Worm (Caenorhabditis elegans) whole organism, L4 larva: ENCODE results near the gene Y54G2A.44.

Source experiments
- D1046.2 ChIP-seq: fragments of 200-800 bp; sonication (Bioruptor generic); IDR thresholded peaks from 2 replicates; pipeline ENCODE4 v1.3.6; 2022; ENCODE audit warnings: missing genetic modification characterization, missing compliant biosample characterization
- F26F4.8 ChIP-seq: fragments of 200-800 bp; sonication (Bioruptor generic); conservative IDR thresholded peaks from 2 replicates; pipeline ENCODE4 v1.3.6; 2022; ENCODE audit warnings: missing genetic modification characterization, missing compliant biosample characterization
- F44E2.7 ChIP-seq: fragments of 200-800 bp; sonication (Bioruptor generic); IDR thresholded peaks from 2 replicates; pipeline ENCODE4 v2.1.2; 2022; ENCODE audit warnings: missing genetic modification characterization, missing compliant biosample characterization
- F49E8.2 ChIP-seq: sonication (generic microtip); optimal IDR thresholded peaks from 2 replicates; lab custom pipeline; 2016; ENCODE audit warnings: missing compliant biosample characterization, mild to moderate bottlenecking, missing genetic modification characterization, borderline replicate concordance
- Y48G9A.11 ChIP-seq: fragments of 200-800 bp; sonication (Bioruptor generic); IDR thresholded peaks from 2 replicates; pipeline ENCODE4 v1.3.6; 2022; ENCODE audit warnings: missing genetic modification reagents, missing genetic modification characterization, missing compliant biosample characterization
- Y75B8A.6 ChIP-seq: fragments of 200-800 bp; sonication (Bioruptor generic); IDR thresholded peaks from 2 replicates; pipeline ENCODE4 v1.3.6; 2022; ENCODE audit warnings: missing genetic modification reagents, missing genetic modification characterization, missing compliant biosample characterization
- aha-1 ChIP-seq: fragments of 150-350 bp; peaks from one replicate; lab custom pipeline; 2014; ENCODE audit warnings: missing biosample characterization, missing genetic modification characterization
- aly-2 ChIP-seq: sonication (generic microtip); optimal IDR thresholded peaks from 2 replicates; lab custom pipeline; 2018; ENCODE audit warnings: missing biosample characterization, missing genetic modification characterization
- arid-1 ChIP-seq: fragments of 200-800 bp; sonication (Bioruptor generic); conservative IDR thresholded peaks from 2 replicates; pipeline ENCODE4 v1.3.6; 2022; ENCODE audit warnings: missing genetic modification reagents, missing genetic modification characterization, missing compliant biosample characterization
- ceh-20 ChIP-seq: fragments of 200-800 bp; sonication (Bioruptor generic); IDR thresholded peaks from 2 replicates; pipeline ENCODE4 v1.3.6; 2022; ENCODE audit warnings: missing genetic modification reagents, missing genetic modification characterization, missing compliant biosample characterization
- ceh-44 ChIP-seq: fragments of 200-800 bp; sonication (Bioruptor generic); IDR thresholded peaks from 2 replicates; pipeline ENCODE4 v1.3.6; 2022; ENCODE audit warnings: missing genetic modification reagents, missing genetic modification characterization, missing compliant biosample characterization
- ceh-82 ChIP-seq: sonication (generic microtip); optimal IDR thresholded peaks from 2 replicates; lab custom pipeline; 2017; ENCODE audit warnings: missing biosample characterization, missing genetic modification characterization
- cey-2 ChIP-seq: sonication (generic microtip); optimal IDR thresholded peaks from 3 replicates; lab custom pipeline; 2017; ENCODE audit warnings: missing genetic modification characterization, mild to moderate bottlenecking, missing compliant biosample characterization, antibody characterized with exemption, borderline replicate concordance; ENCODE audit not compliant: insufficient read depth
- daf-16 ChIP-seq, 3 experiments: sonication (generic microtip); optimal IDR thresholded peaks; 2 replicates each; lab custom pipeline; 2016 to 2017; ENCODE audit warnings: missing genetic modification characterization in 3 of 3, missing genetic modification reagents in 3 of 3, mild to moderate bottlenecking in 2 of 3, missing compliant biosample characterization in 2 of 3, missing biosample characterization in 1 of 3, moderate library complexity in 1 of 3
- dmd-6 ChIP-seq: fragments of 200-800 bp; sonication (Bioruptor generic); IDR thresholded peaks from 2 replicates; pipeline ENCODE4 v1.3.6; 2022; ENCODE audit warnings: missing genetic modification reagents, missing genetic modification characterization, missing compliant biosample characterization
- dmd-8 ChIP-seq: fragments of 200-800 bp; sonication (Bioruptor generic); IDR thresholded peaks from 2 replicates; pipeline ENCODE4 v1.3.6; 2022; ENCODE audit warnings: missing genetic modification characterization, missing compliant biosample characterization
- dmd-9 ChIP-seq: fragments of 200-800 bp; sonication (Bioruptor generic); IDR thresholded peaks from 2 replicates; pipeline ENCODE4 v1.3.6; 2022; ENCODE audit warnings: missing genetic modification reagents, missing genetic modification characterization, missing compliant biosample characterization
- dpl-1 ChIP-seq: fragments of 150-350 bp; optimal IDR thresholded peaks from 2 replicates; lab custom pipeline; 2014; ENCODE audit warnings: missing biosample characterization, missing genetic modification reagents, missing genetic modification characterization
- duxl-1 ChIP-seq: sonication (generic microtip); optimal IDR thresholded peaks from 2 replicates; lab custom pipeline; 2016; ENCODE audit warnings: mild to moderate bottlenecking, missing genetic modification characterization, moderate library complexity, missing compliant biosample characterization; ENCODE audit not compliant: poor library complexity
- dve-1 ChIP-seq: sonication (generic microtip); optimal IDR thresholded peaks from 2 replicates; lab custom pipeline; 2017; ENCODE audit warnings: antibody characterized with exemption, mild to moderate bottlenecking, missing genetic modification characterization, missing compliant biosample characterization; ENCODE audit not compliant: insufficient read depth
- egl-27 ChIP-seq: sonication (generic microtip); optimal IDR thresholded peaks from 3 replicates; lab custom pipeline; 2017; ENCODE audit warnings: missing biosample characterization, missing genetic modification reagents, missing genetic modification characterization
- egl-43 ChIP-seq: fragments of 200-800 bp; sonication (Bioruptor generic); IDR thresholded peaks from 2 replicates; pipeline ENCODE4 v1.3.6; 2022; ENCODE audit warnings: missing genetic modification reagents, missing genetic modification characterization, missing compliant biosample characterization
- jun-1 ChIP-seq: fragments of 150-350 bp; optimal IDR thresholded peaks from 2 replicates; lab custom pipeline; 2014; ENCODE audit warnings: missing biosample characterization, missing genetic modification reagents, missing genetic modification characterization
- lin-13 ChIP-seq: fragments of 150-350 bp; optimal IDR thresholded peaks from 2 replicates; lab custom pipeline; 2014; ENCODE audit warnings: missing biosample characterization, missing genetic modification reagents, missing genetic modification characterization
- lin-38 ChIP-seq: fragments of 200-800 bp; sonication (Bioruptor generic); IDR thresholded peaks from 2 replicates; pipeline ENCODE4 v1.3.6; 2022; ENCODE audit warnings: missing genetic modification reagents, missing genetic modification characterization, missing compliant biosample characterization
- lin-39 ChIP-seq: fragments of 150-350 bp; optimal IDR thresholded peaks from 2 replicates; lab custom pipeline; 2014; ENCODE audit warnings: missing biosample characterization, missing genetic modification reagents, missing genetic modification characterization
- lsy-2 ChIP-seq, 2 experiments: fragments of 150-350 bp in 1 of 2; sonication (generic microtip) in 1 of 2; optimal IDR thresholded peaks; 2 replicates each; lab custom pipeline; 2014 to 2017; ENCODE audit warnings: missing biosample characterization in 2 of 2, missing genetic modification characterization in 2 of 2
- madf-5 ChIP-seq, 2 experiments: fragments of 200-800 bp; sonication (Bioruptor generic); IDR thresholded peaks; 2 replicates each; pipeline ENCODE4 v1.3.6; 2022; ENCODE audit warnings: missing compliant biosample characterization in 2 of 2, missing genetic modification characterization in 2 of 2
- mdt-29 ChIP-seq: fragments of 200-800 bp; sonication (Bioruptor generic); IDR thresholded peaks from 2 replicates; pipeline ENCODE4 v1.3.6; 2022; ENCODE audit warnings: missing genetic modification reagents, missing genetic modification characterization, missing compliant biosample characterization
- mep-1 ChIP-seq: fragments of 150-350 bp; sonication (generic microtip); optimal IDR thresholded peaks from 3 replicates; lab custom pipeline; 2014; ENCODE audit warnings: missing biosample characterization, missing genetic modification characterization
- mes-2 ChIP-seq: sonication (generic microtip); optimal IDR thresholded peaks from 2 replicates; lab custom pipeline; 2016; ENCODE audit warnings: missing genotype, mild to moderate bottlenecking, missing genetic modification characterization, missing compliant biosample characterization; ENCODE audit not compliant: poor library complexity, severe bottlenecking
- mxl-3 ChIP-seq: fragments of 200-800 bp; sonication (Bioruptor generic); optimal IDR thresholded peaks from 2 replicates; lab custom pipeline; 2018; ENCODE audit warnings: mild to moderate bottlenecking, missing genetic modification characterization, missing compliant biosample characterization
- nhr-11 ChIP-seq: fragments of 150-350 bp; optimal IDR thresholded peaks from 2 replicates; lab custom pipeline; 2014; ENCODE audit warnings: missing biosample characterization, missing genetic modification characterization
- nhr-76 ChIP-seq: fragments of 150-350 bp; optimal IDR thresholded peaks from 2 replicates; lab custom pipeline; 2014; ENCODE audit warnings: missing biosample characterization, missing genetic modification characterization
- pha-4 ChIP-seq, 2 experiments: fragments of 150-350 bp in 1 of 2; fragments of 200-800 bp in 1 of 2; sonication (Bioruptor generic) in 1 of 2; IDR thresholded peaks in 1 of 2; optimal IDR thresholded peaks in 1 of 2; 2 replicates each; pipeline versions ENCODE4 v1.3.6 to Lab custom; 2014 to 2022; ENCODE audit warnings: missing genetic modification characterization in 2 of 2, missing genetic modification reagents in 2 of 2, missing biosample characterization in 1 of 2, missing compliant biosample characterization in 1 of 2
- php-3 ChIP-seq: fragments of 200-800 bp; sonication (Bioruptor generic); IDR thresholded peaks from 2 replicates; pipeline ENCODE4 v1.3.6; 2022; ENCODE audit warnings: missing genetic modification reagents, missing genetic modification characterization, missing compliant biosample characterization
- saeg-2 ChIP-seq: fragments of 200-800 bp; sonication (Bioruptor generic); IDR thresholded peaks from 2 replicates; pipeline ENCODE4 v1.3.6; 2022; ENCODE audit warnings: missing genetic modification reagents, missing genetic modification characterization, missing compliant biosample characterization
- snpc-4 ChIP-seq: fragments of 150-350 bp; optimal IDR thresholded peaks from 2 replicates; lab custom pipeline; 2014; ENCODE audit warnings: missing biosample characterization, missing genetic modification characterization
- spr-1 ChIP-seq: sonication (generic microtip); optimal IDR thresholded peaks from 2 replicates; lab custom pipeline; 2016; ENCODE audit warnings: mild to moderate bottlenecking, missing genetic modification characterization, missing compliant biosample characterization
- tag-97 ChIP-seq: fragments of 200-800 bp; sonication (Bioruptor generic); IDR thresholded peaks from 2 replicates; pipeline ENCODE4 v1.3.6; 2022; ENCODE audit warnings: missing genetic modification characterization, missing compliant biosample characterization
- unc-39 ChIP-seq: sonication (generic microtip); optimal IDR thresholded peaks from 2 replicates; lab custom pipeline; 2017; ENCODE audit warnings: missing biosample characterization, missing genetic modification characterization
- zfp-3 ChIP-seq: fragments of 200-800 bp; sonication (Bioruptor generic); conservative IDR thresholded peaks from 2 replicates; pipeline ENCODE4 v1.3.6; 2022; ENCODE audit warnings: missing genetic modification reagents, missing genetic modification characterization, missing compliant biosample characterization
- zip-11 ChIP-seq: fragments of 200-800 bp; sonication (Bioruptor generic); IDR thresholded peaks from 2 replicates; pipeline ENCODE4 v1.3.6; 2022; ENCODE audit warnings: missing genetic modification characterization, missing compliant biosample characterization
- zip-2 ChIP-seq: fragments of 150-350 bp; optimal IDR thresholded peaks from 2 replicates; lab custom pipeline; 2014; ENCODE audit warnings: missing biosample characterization, missing genetic modification characterization
- ztf-11 ChIP-seq: fragments of 150-350 bp; optimal IDR thresholded peaks from 2 replicates; lab custom pipeline; 2014; ENCODE audit warnings: missing biosample characterization, missing genetic modification characterization
- ztf-7 ChIP-seq: fragments of 150-350 bp; optimal IDR thresholded peaks from 2 replicates; lab custom pipeline; 2014; ENCODE audit warnings: missing biosample characterization, missing genetic modification characterization

Gene Y54G2A.44

DNA sequence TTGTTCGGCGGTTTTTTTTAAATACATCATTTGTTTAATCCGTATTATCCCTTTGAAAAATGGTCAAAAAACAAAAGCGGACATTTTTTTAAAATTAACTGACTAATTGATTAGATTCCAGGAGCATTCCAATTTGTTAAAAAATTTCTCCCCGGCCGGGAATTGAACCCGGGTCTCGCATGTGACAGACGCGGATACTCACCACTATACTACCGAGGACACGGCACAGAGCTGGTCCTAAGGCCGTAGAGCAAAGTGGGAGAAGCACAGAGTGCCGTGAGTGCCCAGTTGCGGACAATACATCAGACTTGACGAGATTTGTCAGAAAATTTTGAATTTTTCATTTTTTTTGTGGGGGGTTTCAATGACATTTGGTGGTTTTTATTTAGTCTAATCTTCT is 654 bp upstream of the Y54G2A.44 start (continued):
- peak; percentile 36; the same call in 1 of the 2 replicates for TF ChIP-seq dmd-6 (GFP tag; lab: Robert Waterston, UW)
- no peak for TF ChIP-seq egl-27
- TF ChIP-seq lsy-2 (tag; optimal IDR thresholded peaks at IDR 0.05; lab: Kevin White, UChicago), result peak in 1 of 2 experiments; percentile 24
- TF ChIP-seq ztf-7 (tag; lab: Kevin White, UChicago), result no peak
- peak; percentile 61; the same call in 1 of the 2 replicates for TF ChIP-seq saeg-2 (GFP tag; lab: Robert Waterston, UW)
- TF ChIP-seq php-3 (GFP tag; lab: Robert Waterston, UW), result 0 out of 2 replicates have a peak, but pooled peaks have one; percentile 38
- TF ChIP-seq madf-5 (GFP tag; IDR thresholded peaks at IDR 0.05; lab: Robert Waterston, UW), result peak in 1 of 2 experiments; percentile 46; a peak in 1 of 4 replicates
- TF ChIP-seq snpc-4, result no peak
- peak; percentile 61 for TF ChIP-seq mes-2
- TF ChIP-seq ceh-82 (tag; lab: Kevin White, UChicago), result no peak
- TF ChIP-seq egl-43 (GFP tag; lab: Robert Waterston, UW), result peak; percentile 91
- no peak for TF ChIP-seq cey-2 (tag; lab: Kevin White, UChicago)
- peak; percentile 17 for TF ChIP-seq mxl-3 (GFP tag; lab: Kevin White, UChicago)
- peak; percentile 55 for TF ChIP-seq mep-1
- TF ChIP-seq nhr-76 (tag; lab: Kevin White, UChicago), result no peak
- TF ChIP-seq nhr-11, result no peak
- peak; percentile 22 for TF ChIP-seq dpl-1 (GFP tag; lab: Kevin White, UChicago)
- peak; percentile 26 for TF ChIP-seq spr-1
- TF ChIP-seq Y75B8A.6 (GFP tag; lab: Robert Waterston, UW), result peak; percentile 41; the same call in 1 of the 2 replicates
- TF ChIP-seq pha-4 (GFP tag; IDR thresholded peaks at IDR 0.05; lab: Robert Waterston, UW), result peak; percentile 75
- TF ChIP-seq pha-4 (tag; optimal IDR thresholded peaks at IDR 0.05; lab: Kevin White, UChicago), result no peak
- no peak for TF ChIP-seq ztf-11
- TF ChIP-seq unc-39 (tag; lab: Kevin White, UChicago), result no peak
- peak; percentile 81 for TF ChIP-seq aha-1
- 0 out of 2 replicates have a peak, but pooled peaks have one; percentile 23 for TF ChIP-seq dmd-9 (GFP tag; lab: Robert Waterston, UW)
- TF ChIP-seq dve-1 (tag; lab: Kevin White, UChicago), result peak; percentile 66
- peak; percentile 75 for TF ChIP-seq dmd-8
- TF ChIP-seq jun-1 (tag; lab: Kevin White, UChicago), result no peak
- peak; percentile 66; the same call in 1 of the 2 replicates for TF ChIP-seq ceh-44
- peak; percentile 72; the same call in 1 of the 2 replicates for TF ChIP-seq zfp-3 (GFP tag; lab: Robert Waterston, UW)
- TF ChIP-seq F26F4.8 (GFP tag; lab: Robert Waterston, UW), result peak; percentile 89
- TF ChIP-seq arid-1, result peak; percentile 69
- TF ChIP-seq F44E2.7 (GFP tag; lab: Robert Waterston, UW), result peak; percentile 68; the same call in 1 of the 2 replicates
- peak in 1 of 2 experiments; percentile 56 for TF ChIP-seq daf-16 (GFP tag; optimal IDR thresholded peaks at IDR 0.05; lab: Kevin White, UChicago)
- peak; percentile 17 for TF ChIP-seq daf-16 (tag; optimal IDR thresholded peaks at IDR 0.05; lab: Kevin White, UChicago)
- TF ChIP-seq lin-38 (GFP tag; lab: Robert Waterston, UW), result peak; percentile 73
- TF ChIP-seq zip-2, result no peak
- TF ChIP-seq lin-39, result no peak
- peak; percentile 49 for TF ChIP-seq duxl-1 (tag; lab: Kevin White, UChicago)
- TF ChIP-seq lin-13 (GFP tag; lab: Kevin White, UChicago), result peak; percentile 70
- peak; percentile 66 for TF ChIP-seq mdt-29
- TF ChIP-seq tag-97 (GFP tag; lab: Robert Waterston, UW), result no peak
- TF ChIP-seq F49E8.2, result peak; percentile 23
- TF ChIP-seq zip-11 (GFP tag; lab: Robert Waterston, UW), result no peak
- TF ChIP-seq Y48G9A.11 (GFP tag; lab: Robert Waterston, UW), result peak; percentile 65
- TF ChIP-seq ceh-20 (GFP tag; lab: Robert Waterston, UW), result peak; percentile 29; the same call in 1 of the 2 replicates
- TF ChIP-seq aly-2 (tag; lab: Kevin White, UChicago), result no peak
- no peak for TF ChIP-seq D1046.2 (GFP tag; lab: Robert Waterston, UW)
